Fruit fly (Drosophila melanogaster) whole organism, embryonic: Measurements from ENCODE around the gene CG5079.

Experiments used
- BEAF-32 ChIP-seq: fragments of 200-800 bp; sonication (Bioruptor generic); optimal IDR thresholded peaks from 3 replicates; lab custom pipeline; 2017; ENCODE audit warnings: missing biosample characterization, missing genetic modification characterization, mild to moderate bottlenecking, moderate library complexity, missing genetic modification reagents
- CG10147 ChIP-seq: fragments of 200-800 bp; sonication (Bioruptor generic); optimal IDR thresholded peaks from 2 replicates; lab custom pipeline; 2019; ENCODE audit warnings: missing biosample characterization, mild to moderate bottlenecking, missing genetic modification characterization, moderate library complexity
- CG10267 ChIP-seq: fragments of 200-800 bp; sonication (Bioruptor generic); optimal IDR thresholded peaks from 2 replicates; lab custom pipeline; 2018; ENCODE audit warnings: missing biosample characterization, mild to moderate bottlenecking, missing genetic modification characterization, moderate library complexity
- CG11093 ChIP-seq: fragments of 200-800 bp; sonication (Bioruptor generic); IDR thresholded peaks from 3 replicates; pipeline ENCODE4 v1.3.6; 2022; ENCODE audit warnings: missing biosample characterization, missing genetic modification characterization
- CG14014 ChIP-seq: fragments of 200-800 bp; sonication (Bioruptor generic); IDR thresholded peaks from 2 replicates; pipeline ENCODE4 v1.3.6; 2022; ENCODE audit warnings: missing biosample characterization, missing genetic modification characterization
- CG15269 ChIP-seq: fragments of 200-800 bp; sonication (Bioruptor generic); optimal IDR thresholded peaks from 2 replicates; lab custom pipeline; 2018; ENCODE audit warnings: missing biosample characterization, mild to moderate bottlenecking, missing genetic modification characterization, moderate library complexity
- CG15696 ChIP-seq: fragments of 200-800 bp; sonication (Bioruptor generic); optimal IDR thresholded peaks from 2 replicates; lab custom pipeline; 2019; ENCODE audit warnings: missing biosample characterization, mild to moderate bottlenecking, missing genetic modification characterization, moderate library complexity
- CG17802 ChIP-seq: fragments of 200-800 bp; sonication (Bioruptor generic); optimal IDR thresholded peaks from 2 replicates; lab custom pipeline; 2018; ENCODE audit warnings: missing biosample characterization, mild to moderate bottlenecking, missing genetic modification characterization, moderate library complexity
- CG2202 ChIP-seq: fragments of 200-800 bp; sonication (Bioruptor generic); optimal IDR thresholded peaks from 2 replicates; lab custom pipeline; 2018; ENCODE audit warnings: missing biosample characterization, mild to moderate bottlenecking, missing genetic modification characterization
- CG2875 ChIP-seq: fragments of 200-800 bp; sonication (Bioruptor generic); optimal IDR thresholded peaks from 2 replicates; lab custom pipeline; 2017; ENCODE audit warnings: missing biosample characterization, mild to moderate bottlenecking, missing genetic modification characterization, missing genetic modification reagents
- CG3163 ChIP-seq: fragments of 200-800 bp; sonication (Bioruptor generic); optimal IDR thresholded peaks from 3 replicates; lab custom pipeline; 2016; ENCODE audit warnings: missing biosample characterization, missing genetic modification characterization
- CG4424 ChIP-seq: fragments of 200-800 bp; sonication (Bioruptor generic); optimal IDR thresholded peaks from 3 replicates; lab custom pipeline; 2016; ENCODE audit warnings: missing biosample characterization, missing genetic modification characterization
- CG6791 ChIP-seq: fragments of 200-800 bp; sonication (Bioruptor generic); IDR thresholded peaks from 3 replicates; pipeline ENCODE4 v1.3.6; 2022; ENCODE audit warnings: missing biosample characterization, missing genetic modification characterization; ENCODE audit not compliant: partially characterized antibody
- CG9797 ChIP-seq: fragments of 200-800 bp; sonication (Bioruptor generic); optimal IDR thresholded peaks from 3 replicates; lab custom pipeline; 2018; ENCODE audit warnings: missing biosample characterization, mild to moderate bottlenecking, missing genetic modification characterization
- CTCF ChIP-seq: fragments of 200-800 bp; sonication (Bioruptor generic); optimal IDR thresholded peaks from 2 replicates; lab custom pipeline; 2017; ENCODE audit warnings: missing biosample characterization, mild to moderate bottlenecking, missing genetic modification characterization, moderate library complexity
- D ChIP-seq, 2 experiments: fragments of 200-800 bp in 1 of 2; fragments of >200 bp in 1 of 2; sonication (Bioruptor generic) in 1 of 2; optimal IDR thresholded peaks; 2 replicates in 1 of 2; 3 replicates in 1 of 2; lab custom pipeline; 2017; ENCODE audit warnings: mild to moderate bottlenecking in 1 of 2, missing biosample characterization in 1 of 2, missing genetic modification characterization in 1 of 2, missing genetic modification reagents in 1 of 2
- Ets65A ChIP-seq: fragments of 200-800 bp; sonication (Bioruptor generic); peaks from one replicate; lab custom pipeline; 2016; ENCODE audit warnings: missing biosample characterization, missing genetic modification characterization
- HmgD ChIP-seq: fragments of 200-800 bp; sonication (Bioruptor generic); optimal IDR thresholded peaks from 3 replicates; lab custom pipeline; 2016; ENCODE audit warnings: missing biosample characterization, missing genetic modification characterization
- Hr51 ChIP-seq, 2 experiments: fragments of 200-800 bp; sonication (Bioruptor generic); optimal IDR thresholded peaks; 2 replicates in 1 of 2; 3 replicates in 1 of 2; lab custom pipeline; 2016 to 2018; ENCODE audit warnings: missing biosample characterization in 2 of 2, missing genetic modification characterization in 2 of 2, mild to moderate bottlenecking in 1 of 2, moderate library complexity in 1 of 2
- Lim3 ChIP-seq: fragments of 200-800 bp; sonication (Bioruptor generic); IDR thresholded peaks from 2 replicates; pipeline ENCODE4 v1.3.6; 2022; ENCODE audit warnings: missing biosample characterization, missing genetic modification characterization
- Nf-YA ChIP-seq: fragments of 200-800 bp; sonication (Bioruptor generic); IDR thresholded peaks from 2 replicates; pipeline ENCODE4 v1.3.6; 2022; ENCODE audit warnings: missing biosample characterization, missing genetic modification characterization
- Opbp ChIP-seq: fragments of 200-800 bp; sonication (Bioruptor generic); IDR thresholded peaks from 3 replicates; pipeline ENCODE4 v1.3.6; 2022; ENCODE audit warnings: missing biosample characterization, missing genetic modification characterization; ENCODE audit not compliant: partially characterized antibody
- YL-1 ChIP-seq: fragments of 200-800 bp; sonication (Bioruptor generic); optimal IDR thresholded peaks from 3 replicates; lab custom pipeline; 2017; ENCODE audit warnings: missing biosample characterization, mild to moderate bottlenecking, missing genetic modification characterization
- ac ChIP-seq: fragments of 200-800 bp; sonication (Bioruptor generic); optimal IDR thresholded peaks from 3 replicates; lab custom pipeline; 2017; ENCODE audit warnings: missing biosample characterization, mild to moderate bottlenecking, missing genetic modification characterization
- cad ChIP-seq: fragments of >200 bp; optimal IDR thresholded peaks from 2 replicates; lab custom pipeline; 2017; ENCODE audit warnings: missing biosample characterization, missing genetic modification characterization
- caup ChIP-seq: fragments of 200-800 bp; sonication (Bioruptor generic); optimal IDR thresholded peaks from 3 replicates; lab custom pipeline; 2017; ENCODE audit warnings: missing biosample characterization, mild to moderate bottlenecking, missing genetic modification characterization, moderate library complexity; ENCODE audit not compliant: severe bottlenecking
- cg ChIP-seq: fragments of 200-800 bp; sonication (Bioruptor generic); optimal IDR thresholded peaks from 3 replicates; lab custom pipeline; 2019; ENCODE audit warnings: missing biosample characterization, mild to moderate bottlenecking, missing genetic modification characterization, moderate library complexity
- chinmo ChIP-seq: fragments of 200-800 bp; sonication (Bioruptor generic); IDR thresholded peaks from 4 replicates; pipeline ENCODE4 v1.3.6; 2022; ENCODE audit warnings: missing biosample characterization, missing genetic modification characterization; ENCODE audit not compliant: partially characterized antibody
- crp ChIP-seq, 2 experiments: fragments of 200-800 bp; sonication (Bioruptor generic); optimal IDR thresholded peaks; 2 replicates in 1 of 2; 3 replicates in 1 of 2; lab custom pipeline; 2017; ENCODE audit warnings: missing biosample characterization in 2 of 2, missing genetic modification characterization in 2 of 2, mild to moderate bottlenecking in 1 of 2, moderate library complexity in 1 of 2
- cwo ChIP-seq: fragments of 200-800 bp; sonication (Bioruptor generic); optimal IDR thresholded peaks from 3 replicates; lab custom pipeline; 2017; ENCODE audit warnings: missing biosample characterization, missing genetic modification characterization, mild to moderate bottlenecking, moderate library complexity, missing genetic modification reagents
- da ChIP-seq: fragments of 200-800 bp; sonication (Bioruptor generic); optimal IDR thresholded peaks from 2 replicates; lab custom pipeline; 2016; ENCODE audit warnings: missing biosample characterization, missing genetic modification characterization
- ind ChIP-seq: fragments of 200-800 bp; sonication (Bioruptor generic); optimal IDR thresholded peaks from 3 replicates; lab custom pipeline; 2016; ENCODE audit warnings: missing biosample characterization, missing genetic modification characterization
- inv ChIP-seq: fragments of 200-800 bp; sonication (Bioruptor generic); IDR thresholded peaks from 2 replicates; pipeline ENCODE4 v1.3.6; 2022; ENCODE audit warnings: missing biosample characterization, missing genetic modification characterization; ENCODE audit not compliant: partially characterized antibody
- nom ChIP-seq: fragments of 200-800 bp; sonication (Bioruptor generic); optimal IDR thresholded peaks from 2 replicates; lab custom pipeline; 2017; ENCODE audit warnings: missing biosample characterization, missing genetic modification characterization, mild to moderate bottlenecking, moderate library complexity, missing genetic modification reagents
- p53 ChIP-seq: fragments of 200-800 bp; sonication (Bioruptor generic); optimal IDR thresholded peaks from 2 replicates; lab custom pipeline; 2016; ENCODE audit warnings: missing biosample characterization, missing genetic modification characterization
- pros ChIP-seq: fragments of 200-800 bp; sonication (Bioruptor generic); optimal IDR thresholded peaks from 3 replicates; lab custom pipeline; 2019; ENCODE audit warnings: missing biosample characterization, mild to moderate bottlenecking, missing genetic modification characterization, moderate library complexity
- psq ChIP-seq: fragments of 200-800 bp; sonication (Bioruptor generic); optimal IDR thresholded peaks from 2 replicates; lab custom pipeline; 2017; ENCODE audit warnings: missing biosample characterization, missing genetic modification characterization
- sqz ChIP-seq: fragments of 200-800 bp; sonication (Bioruptor generic); optimal IDR thresholded peaks from 3 replicates; lab custom pipeline; 2018; ENCODE audit warnings: missing biosample characterization, mild to moderate bottlenecking, missing genetic modification characterization
- stwl ChIP-seq: fragments of 200-800 bp; sonication (Bioruptor generic); optimal IDR thresholded peaks from 3 replicates; lab custom pipeline; 2018; ENCODE audit warnings: missing biosample characterization, mild to moderate bottlenecking, missing genetic modification characterization, moderate library complexity

The CG5079 gene

dm6 chr3R:25594128-25594527 lies 19.3 kb upstream of the CG5079 start (continued):
- TF ChIP-seq CG15269 (tag; lab: Kevin White, UChicago) (no peak), Opbp (peak; percentile 45; the same call in 1 of the 3 replicates), crp (GFP tag; optimal IDR thresholded peaks at IDR 0.05; lab: Kevin White, UChicago) (peak; percentile 66 to 86), ind (GFP tag; lab: Kevin White, UChicago) (no peak), CG4424 (GFP tag; lab: Kevin White, UChicago) (peak; percentile 23), cwo (GFP tag; lab: Kevin White, UChicago) (no peak), CG10147 (no peak), p53 (no peak), CG6791 (GFP tag; lab: Robert Waterston, UW) (peak; percentile 69; the same call in 2 of the 3 replicates), HmgD (GFP tag; lab: Kevin White, UChicago) (peak; percentile 13), CG9797 (peak; percentile 15), psq (GFP tag; lab: Kevin White, UChicago) (peak; percentile 88), CG11093 (no peak), CG2875 (GFP tag; lab: Kevin White, UChicago) (no peak), Lim3 (GFP tag; lab: Robert Waterston, UW) (no peak), ac (GFP tag; lab: Kevin White, UChicago) (peak; percentile 26), stwl (tag; lab: Kevin White, UChicago) (peak; percentile 94), CG17802 (tag; lab: Kevin White, UChicago) (no peak), YL-1 (GFP tag; lab: Kevin White, UChicago) (no peak), CG2202 (no peak), CG3163 (no peak), CG10267 (tag; lab: Kevin White, UChicago) (peak; percentile 96), CG15696 (tag; lab: Kevin White, UChicago) (peak; percentile 22), CTCF (GFP tag; lab: Kevin White, UChicago) (peak; percentile 91), Nf-YA (GFP tag; lab: Robert Waterston, UW) (no peak), Hr51 (GFP tag; optimal IDR thresholded peaks at IDR 0.05; lab: Kevin White, UChicago) (no peak), CG14014 (GFP tag; lab: Robert Waterston, UW) (no peak), BEAF-32 (GFP tag; lab: Kevin White, UChicago) (peak; percentile 33)

dm6 chr3R:25596274-25597034 lies 17.0 kb upstream of the CG5079 start:
- no peak for TF ChIP-seq Lim3 (GFP tag; lab: Robert Waterston, UW)
- TF ChIP-seq HmgD (GFP tag; lab: Kevin White, UChicago), result peak; percentile 7
- peak; percentile 45 for TF ChIP-seq sqz (GFP tag; lab: Kevin White, UChicago)
- TF ChIP-seq Ets65A (GFP tag; lab: Kevin White, UChicago), result peak; percentile 23
- peak; percentile 96 for TF ChIP-seq ac (GFP tag; lab: Kevin White, UChicago)
- peak; percentile 82 for TF ChIP-seq nom (GFP tag; lab: Kevin White, UChicago)
- TF ChIP-seq D (optimal IDR thresholded peaks at IDR 0.05; lab: Kevin White, UChicago), result no peak
- TF ChIP-seq D (GFP tag; optimal IDR thresholded peaks at IDR 0.05; lab: Kevin White, UChicago), result peak; percentile 1
- no peak for TF ChIP-seq caup (GFP tag; lab: Kevin White, UChicago)
- TF ChIP-seq cg (GFP tag; lab: Kevin White, UChicago), result peak; percentile 57
- 0 out of 4 replicates have a peak, but pooled peaks have one; percentile 15 for TF ChIP-seq chinmo (GFP tag; lab: Robert Waterston, UW)
- peak; percentile 85 for TF ChIP-seq pros (GFP tag; lab: Kevin White, UChicago)
- no peak for TF ChIP-seq inv (GFP tag; lab: Robert Waterston, UW)
- peak; percentile 82 for TF ChIP-seq da (GFP tag; lab: Kevin White, UChicago)
- TF ChIP-seq cad, result peak; percentile 40
